Fruit fly (Drosophila melanogaster) whole organism, embryonic: Measurements from ENCODE around the gene Bili.

Source experiments
- MTF-1 ChIP-seq: fragments of 200-800 bp; sonication (Bioruptor generic); optimal IDR thresholded peaks from 2 replicates; lab custom pipeline; 2018; ENCODE audit warnings: missing biosample characterization, mild to moderate bottlenecking, missing genetic modification characterization, borderline replicate concordance
- gem ChIP-seq: fragments of 200-800 bp; sonication (Bioruptor generic); optimal IDR thresholded peaks from 2 replicates; lab custom pipeline; 2019; ENCODE audit warnings: missing biosample characterization, mild to moderate bottlenecking, missing genetic modification characterization, moderate library complexity
- inv ChIP-seq: fragments of 200-800 bp; sonication (Bioruptor generic); IDR thresholded peaks from 2 replicates; pipeline ENCODE4 v1.3.6; 2022; ENCODE audit warnings: missing biosample characterization, missing genetic modification characterization; ENCODE audit not compliant: partially characterized antibody
- pb ChIP-seq: fragments of 200-800 bp; sonication (Bioruptor generic); optimal IDR thresholded peaks from 3 replicates; lab custom pipeline; 2016; ENCODE audit warnings: missing biosample characterization, missing genetic modification characterization
- psq ChIP-seq: fragments of 200-800 bp; sonication (Bioruptor generic); optimal IDR thresholded peaks from 2 replicates; lab custom pipeline; 2017; ENCODE audit warnings: missing biosample characterization, missing genetic modification characterization

- TF ChIP-seq MTF-1 (GFP tag; lab: Kevin White, UChicago) (no peak), pb (GFP tag; lab: Kevin White, UChicago) (no peak), inv (GFP tag; lab: Robert Waterston, UW) (no peak), gem (tag; lab: Kevin White, UChicago) (no peak), psq (GFP tag; lab: Kevin White, UChicago) (no peak)
Observed at dm6 chr3R:25108932-25109331, 22.2 kb upstream of the Bili start, which contains the start of gene CG34027.
